Fruit fly (Drosophila melanogaster) whole organism, embryonic: ENCODE data around the gene CG10669.

Experiments used
- CG30020 ChIP-seq: fragments of 200-800 bp; optimal IDR thresholded peaks from 2 replicates; lab custom pipeline; 2019; ENCODE audit warnings: missing biosample characterization, mild to moderate bottlenecking, missing genetic modification characterization, moderate library complexity
- CG34224 ChIP-seq: fragments of 200-800 bp; sonication (Bioruptor generic); IDR thresholded peaks from 3 replicates; pipeline ENCODE4 v1.3.6; 2022; ENCODE audit warnings: missing biosample characterization, missing genetic modification characterization; ENCODE audit not compliant: partially characterized antibody
- CG8478 ChIP-seq: fragments of >200 bp; optimal IDR thresholded peaks from 2 replicates; lab custom pipeline; 2018
- Scr ChIP-seq: fragments of 200-800 bp; sonication (Bioruptor generic); IDR thresholded peaks from 2 replicates; pipeline ENCODE4 v1.3.6; 2022; ENCODE audit warnings: missing biosample characterization, missing genetic modification characterization; ENCODE audit not compliant: partially characterized antibody
- ci ChIP-seq: fragments of 200-800 bp; sonication (Bioruptor generic); IDR thresholded peaks from 3 replicates; pipeline ENCODE4 v1.3.6; 2022; ENCODE audit warnings: missing biosample characterization, missing genetic modification characterization
- hkb ChIP-seq, 2 experiments: fragments of 200-800 bp in 1 of 2; fragments of >200 bp in 1 of 2; sonication (Bioruptor generic) in 1 of 2; IDR thresholded peaks in 1 of 2; optimal IDR thresholded peaks in 1 of 2; 2 replicates each; pipeline versions ENCODE4 v1.3.6 to Lab custom; 2017 to 2022; ENCODE audit warnings: missing biosample characterization in 1 of 2, missing genetic modification characterization in 1 of 2
- jumu ChIP-seq: fragments of 200-800 bp; sonication (Bioruptor generic); optimal IDR thresholded peaks from 3 replicates; lab custom pipeline; 2016; ENCODE audit warnings: missing biosample characterization, missing genetic modification characterization
- lov ChIP-seq, 2 experiments: fragments of 200-800 bp in 1 of 2; fragments of >200 bp in 1 of 2; sonication (Bioruptor generic) in 1 of 2; IDR thresholded peaks in 1 of 2; optimal IDR thresholded peaks in 1 of 2; 2 replicates in 1 of 2; 3 replicates in 1 of 2; pipeline versions ENCODE4 v1.3.6 to Lab custom; 2017 to 2022; ENCODE audit warnings: missing biosample characterization in 1 of 2, missing genetic modification characterization in 1 of 2
- tx ChIP-seq: fragments of 200-800 bp; sonication (Bioruptor generic); optimal IDR thresholded peaks from 2 replicates; lab custom pipeline; 2016; ENCODE audit warnings: missing biosample characterization, missing genetic modification characterization

DNA sequence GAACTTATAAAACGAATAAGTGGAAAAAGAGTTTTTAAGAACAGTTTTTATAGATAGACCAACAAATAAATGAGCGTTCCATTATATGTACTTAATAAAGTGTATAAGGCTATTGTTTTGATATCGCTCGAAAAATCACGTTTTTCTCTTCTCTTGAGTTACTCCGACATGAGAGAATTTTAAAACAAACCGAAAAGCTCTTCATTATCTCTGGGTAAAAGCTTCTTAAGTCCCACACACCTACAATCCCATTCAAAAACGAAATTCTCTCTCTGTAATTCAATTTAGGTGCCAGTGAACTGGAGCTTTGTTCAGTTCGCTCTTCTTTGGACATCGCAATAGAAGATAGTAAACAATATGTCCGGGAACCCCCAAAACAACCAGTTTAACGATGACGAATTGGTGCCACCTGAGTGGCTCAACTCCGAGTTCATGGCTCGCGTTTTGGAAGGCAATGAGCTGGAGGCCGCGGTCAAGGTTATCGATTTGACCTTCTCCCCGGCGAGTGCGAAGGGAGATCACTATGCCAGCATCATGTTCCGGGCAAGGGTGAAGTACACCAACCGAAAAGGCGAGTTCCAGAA is 31.1 kb downstream of the CG10669 start, which contains the start of gene CG31436:
- TF ChIP-seq tx (no peak), CG34224 (GFP tag; lab: Robert Waterston, UW) (no peak; the same call in 2 of the 3 replicates), Scr (GFP tag; lab: Robert Waterston, UW) (no peak), CG8478 (lab: Kevin White, UChicago) (no peak), CG30020 (no peak), hkb (optimal IDR thresholded peaks at IDR 0.05; lab: Kevin White, UChicago) (no peak), hkb (GFP tag; IDR thresholded peaks at IDR 0.05; lab: Robert Waterston, UW) (no peak), lov (optimal IDR thresholded peaks at IDR 0.05; lab: Kevin White, UChicago) (no peak), lov (GFP tag; IDR thresholded peaks at IDR 0.05; lab: Robert Waterston, UW) (no peak), jumu (GFP tag; lab: Kevin White, UChicago) (no peak), ci (GFP tag; lab: Robert Waterston, UW) (no peak)
